Worm (Caenorhabditis elegans): ENCODE measurements around the gene C49A9.5.

ce11 chrIV:6232769-6233290, 19.4 kb downstream of the C49A9.5 start, which contains the start of gene F58F9.3:
- no peak for TF ChIP-seq unc-39 (tag; optimal IDR thresholded peaks at IDR 0.05)
- no peak for TF ChIP-seq nhr-28 (tag; optimal IDR thresholded peaks at IDR 0.05)
- TF ChIP-seq ceh-9 (tag; optimal IDR thresholded peaks at IDR 0.05), result no peak
- TF ChIP-seq lin-39 (tag; optimal IDR thresholded peaks at IDR 0.05), result no peak
- no peak for TF ChIP-seq nhr-76 (tag; optimal IDR thresholded peaks at IDR 0.05)
- no peak for TF ChIP-seq snpc-4 (tag; optimal IDR thresholded peaks at IDR 0.05)
- no peak for TF ChIP-seq egl-27 (tag; optimal IDR thresholded peaks at IDR 0.05)
- no peak for TF ChIP-seq nhr-25 (tag; optimal IDR thresholded peaks at IDR 0.05)
- peak; percentile 81 for TF ChIP-seq pqm-1 (tag; optimal IDR thresholded peaks at IDR 0.05)
- no peak for TF ChIP-seq mdl-1 (tag; optimal IDR thresholded peaks at IDR 0.05)
- no peak for TF ChIP-seq elt-1 (tag; optimal IDR thresholded peaks at IDR 0.05)
